Worm (Caenorhabditis elegans) whole organism, L1 larva: ENCODE data around the gene nspa-10.

Experiments used
- C16A3.4 ChIP-seq: fragments of 150-350 bp; optimal IDR thresholded peaks from 2 replicates; lab custom pipeline; 2014; ENCODE audit warnings: missing biosample characterization, missing genetic modification characterization
- grh-1 ChIP-seq: fragments of 200-800 bp; sonication (Bioruptor generic); IDR thresholded peaks from 2 replicates; pipeline ENCODE4 v1.3.6; 2022; ENCODE audit warnings: missing genetic modification reagents, missing genetic modification characterization, missing compliant biosample characterization

Gene nspa-10

ce11 chrV:14707958-14708357 lies 42.3 kb downstream of the nspa-10 start, which contains the start of gene R08A2.9:
TSS of gene R08A2.9 (plus strand) at chrV:14708258.
- TF ChIP-seq grh-1 (GFP tag; lab: Robert Waterston, UW), result no peak
- TF ChIP-seq C16A3.4 (tag; lab: Kevin White, UChicago), result no peak
